Fruit fly (Drosophila melanogaster): ENCODE measurements around the gene CG16890.

Gene CG16890

dm6 chr2L:13780109-13780947 is 3.8 kb downstream of the CG16890 start, which contains the start of the genes CG9008 and p38b:
Gene CG9008, minus strand, starts transcription at chr2L:13780165.
Gene p38b, plus strand, starts transcription at chr2L:13780689.
- TF ChIP-seq OdsH (GFP tag; optimal IDR thresholded peaks at IDR 0.05) = peak; percentile 80
- peak; percentile 86 for TF ChIP-seq spab (GFP tag; optimal IDR thresholded peaks at IDR 0.05)
- peak; percentile 19 to 86 for TF ChIP-seq salr (GFP tag; optimal IDR thresholded peaks at IDR 0.05)
- peak; percentile 77 for TF ChIP-seq CG6792 (GFP tag; optimal IDR thresholded peaks at IDR 0.05)
- TF ChIP-seq CG10669 (GFP tag; optimal IDR thresholded peaks at IDR 0.05) = peak; percentile 73
- peak; percentile 71 for TF ChIP-seq Hr4 (GFP tag; optimal IDR thresholded peaks at IDR 0.05)
- TF ChIP-seq Sox102F (GFP tag; optimal IDR thresholded peaks at IDR 0.05) = no peak
- TF ChIP-seq CG6854 (GFP tag; optimal IDR thresholded peaks at IDR 0.05) = peak; percentile 5
- TF ChIP-seq Eip75B (GFP tag; optimal IDR thresholded peaks at IDR 0.05) = peak; percentile 68
- TF ChIP-seq ss (GFP tag; optimal IDR thresholded peaks at IDR 0.05) = peak; percentile 83 to 90
- peak; percentile 83 for TF ChIP-seq dsx (GFP tag; optimal IDR thresholded peaks at IDR 0.05; ENCODE audit: poor library complexity, severe bottlenecking)
- TF ChIP-seq CG11294 (GFP tag; IDR thresholded peaks at IDR 0.05) = peak; percentile 10; the same call in 1 of the 2 replicates
- peak; percentile 61 for TF ChIP-seq CG15336 (GFP tag; IDR thresholded peaks at IDR 0.05)
- peak; percentile 71 for TF ChIP-seq CG3919 (GFP tag; optimal IDR thresholded peaks at IDR 0.05)
- TF ChIP-seq Blimp-1 (GFP tag; optimal IDR thresholded peaks at IDR 0.05) = peak; percentile 65
- peak; percentile 84 for TF ChIP-seq CG6276 (GFP tag; optimal IDR thresholded peaks at IDR 0.05)
- peak; percentile 65; the same call in 1 of the 3 replicates for TF ChIP-seq CG8119 (GFP tag; IDR thresholded peaks at IDR 0.05)
- peak; percentile 86 for TF ChIP-seq svp (GFP tag)
- peak; percentile 39 for TF ChIP-seq dac (GFP tag; optimal IDR thresholded peaks at IDR 0.05)
- no peak for TF ChIP-seq Hr38 (GFP tag; optimal IDR thresholded peaks at IDR 0.05)
- TF ChIP-seq eg (GFP tag; IDR thresholded peaks at IDR 0.05) = peak; percentile 69; the same call in 2 of the 3 replicates
- peak; percentile 89 for TF ChIP-seq esn (GFP tag; optimal IDR thresholded peaks at IDR 0.05)
- TF ChIP-seq fd85E (GFP tag; optimal IDR thresholded peaks at IDR 0.05) = peak; percentile 36
- TF ChIP-seq Eip78C (GFP tag) = peak; percentile 97
- peak; percentile 74 for TF ChIP-seq fd59A (GFP tag; optimal IDR thresholded peaks at IDR 0.05)
- TF ChIP-seq Ets21C (GFP tag; optimal IDR thresholded peaks at IDR 0.05) = peak; percentile 36
- TF ChIP-seq CG11902 (GFP tag; optimal IDR thresholded peaks at IDR 0.05) = peak; percentile 67
- peak; percentile 61 for TF ChIP-seq Lpt (GFP tag; optimal IDR thresholded peaks at IDR 0.05)
- peak; percentile 76 for TF ChIP-seq Eip93F (GFP tag; optimal IDR thresholded peaks at IDR 0.05)
- TF ChIP-seq CG16779 (tag; optimal IDR thresholded peaks at IDR 0.05) = peak; percentile 73
- peak; percentile 92 for TF ChIP-seq CG32006 (GFP tag; optimal IDR thresholded peaks at IDR 0.05)
- TF ChIP-seq vri (GFP tag; optimal IDR thresholded peaks at IDR 0.05) = peak; percentile 58
- peak; percentile 67 for TF ChIP-seq CG8319 (GFP tag; optimal IDR thresholded peaks at IDR 0.05)
- TF ChIP-seq CG3032 (tag; optimal IDR thresholded peaks at IDR 0.05) = peak; percentile 86
- TF ChIP-seq net (GFP tag; optimal IDR thresholded peaks at IDR 0.05) = peak; percentile 76
- peak; percentile 60 for TF ChIP-seq CG31627 (GFP tag; optimal IDR thresholded peaks at IDR 0.05)
- no peak for TF ChIP-seq Smox (GFP tag; optimal IDR thresholded peaks at IDR 0.05)
- peak; percentile 83 for TF ChIP-seq CG10631 (GFP tag; optimal IDR thresholded peaks at IDR 0.05)
- TF ChIP-seq Sox15 (GFP tag; optimal IDR thresholded peaks at IDR 0.05) = peak; percentile 76
- TF ChIP-seq CG11762 (GFP tag; optimal IDR thresholded peaks at IDR 0.05; ENCODE audit: insufficient read depth) = peak; percentile 71
- TF ChIP-seq Hr39 (GFP tag; optimal IDR thresholded peaks at IDR 0.05) = peak; percentile 56
- peak; percentile 79 for TF ChIP-seq achi (GFP tag; optimal IDR thresholded peaks at IDR 0.05)
- TF ChIP-seq CG8632 (GFP tag; optimal IDR thresholded peaks at IDR 0.05) = peak; percentile 88
- peak; percentile 47 for TF ChIP-seq fkh (GFP tag; optimal IDR thresholded peaks at IDR 0.05)
- TF ChIP-seq CG4318 (GFP tag; optimal IDR thresholded peaks at IDR 0.05) = peak; percentile 84
- TF ChIP-seq acj6 (GFP tag; optimal IDR thresholded peaks at IDR 0.05) = peak; percentile 83
- TF ChIP-seq Met (GFP tag; optimal IDR thresholded peaks at IDR 0.05) = peak; percentile 76
- TF ChIP-seq Sox14 (GFP tag; optimal IDR thresholded peaks at IDR 0.05) = peak; percentile 68
- peak; percentile 88 for TF ChIP-seq Ets96B (tag; optimal IDR thresholded peaks at IDR 0.05)
- TF ChIP-seq topi (GFP tag; optimal IDR thresholded peaks at IDR 0.05) = peak; percentile 68

Measured in whole organism, prepupa.